Worm (Caenorhabditis elegans): Measurements from ENCODE around the gene srg-56.

Gene srg-56

ce11 chrV:2725225-2725624 lies 12.8 kb downstream of the srg-56 start, which contains the start of gene srg-59:
TSS of gene srg-59 (minus strand) at chrV:2725325.
- TF ChIP-seq eyg-1 (tag; optimal IDR thresholded peaks at IDR 0.05), result no peak
- no peak for TF ChIP-seq zip-5 (tag; optimal IDR thresholded peaks at IDR 0.05)
- no peak for TF ChIP-seq hlh-15 (tag; optimal IDR thresholded peaks at IDR 0.05)
- no peak for TF ChIP-seq Y22D7AL.16 (tag; optimal IDR thresholded peaks at IDR 0.05)

- no peak for TF ChIP-seq unc-42 (tag; optimal IDR thresholded peaks at IDR 0.05)
- TF ChIP-seq ceh-14 (tag; optimal IDR thresholded peaks at IDR 0.05), result no peak
- TF ChIP-seq ceh-22 (tag; optimal IDR thresholded peaks at IDR 0.05), result no peak
- TF ChIP-seq T23F11.4 (GFP tag; optimal IDR thresholded peaks at IDR 0.05), result no peak
- no peak for TF ChIP-seq ztf-16 (tag; optimal IDR thresholded peaks at IDR 0.05)
- no peak for TF ChIP-seq tbx-7 (tag; optimal IDR thresholded peaks at IDR 0.05)
- TF ChIP-seq ceh-31 (tag; optimal IDR thresholded peaks at IDR 0.05), result no peak
- TF ChIP-seq unc-3 (GFP tag; conservative IDR thresholded peaks at IDR 0.05), result no peak
- TF ChIP-seq unc-3 (tag; optimal IDR thresholded peaks at IDR 0.05), result no peak
- TF ChIP-seq ceh-30 (tag; optimal IDR thresholded peaks at IDR 0.05), result no peak
- no peak for TF ChIP-seq odd-2 (tag; optimal IDR thresholded peaks at IDR 0.05)
- no peak for TF ChIP-seq fkh-6 (tag; optimal IDR thresholded peaks at IDR 0.05)
Measured at ce11 chrV:2722555-2722954, 15.5 kb downstream of the srg-56 start, which contains the start of gene srg-60. TSS of gene srg-60 (minus strand) at chrV:2722655.

- no peak for TF ChIP-seq Y22D7AL.16 (tag; optimal IDR thresholded peaks at IDR 0.05)
- no peak for TF ChIP-seq ceh-18 (tag; optimal IDR thresholded peaks at IDR 0.05)
- no peak for TF ChIP-seq ref-2 (tag; optimal IDR thresholded peaks at IDR 0.05)
- no peak for TF ChIP-seq pag-3 (tag; optimal IDR thresholded peaks at IDR 0.05; ENCODE audit: borderline replicate concordance)
- TF ChIP-seq pat-9 (tag; optimal IDR thresholded peaks at IDR 0.05), result no peak
- no peak for TF ChIP-seq pqm-1 (tag; optimal IDR thresholded peaks at IDR 0.05)
- TF ChIP-seq unc-3 (GFP tag; conservative IDR thresholded peaks at IDR 0.05), result no peak
- no peak for TF ChIP-seq unc-3 (tag; optimal IDR thresholded peaks at IDR 0.05)
- TF ChIP-seq eyg-1 (tag; optimal IDR thresholded peaks at IDR 0.05), result no peak
Measured at ce11 chrV:2720763-2721162, 17.3 kb downstream of the srg-56 start, which contains the start of gene srt-27. TSS of gene srt-27 (minus strand) at chrV:2720863.

- TF ChIP-seq ceh-9 (tag; optimal IDR thresholded peaks at IDR 0.05), result no peak
- TF ChIP-seq C08G9.2 (tag; optimal IDR thresholded peaks at IDR 0.05), result peak; percentile 7
Measured at ce11 chrV:2718688-2719185, 19.3 kb downstream of the srg-56 start, which contains the start of gene srt-29. TSS of gene srt-29 (minus strand) at chrV:2719135.

- TF ChIP-seq lim-6 (tag; optimal IDR thresholded peaks at IDR 0.05) (no peak), ceh-9 (tag; optimal IDR thresholded peaks at IDR 0.05) (no peak), pat-9 (tag; optimal IDR thresholded peaks at IDR 0.05) (no peak), che-1 (tag; optimal IDR thresholded peaks at IDR 0.05) (no peak), K02D7.2 (tag; optimal IDR thresholded peaks at IDR 0.05) (no peak), ceh-45 (GFP tag; IDR thresholded peaks at IDR 0.05) (no peak), eyg-1 (tag; optimal IDR thresholded peaks at IDR 0.05) (no peak), unc-86 (tag; optimal IDR thresholded peaks at IDR 0.05) (no peak), ceh-18 (tag; optimal IDR thresholded peaks at IDR 0.05) (no peak), elt-4 (tag; optimal IDR thresholded peaks at IDR 0.05) (no peak), hlh-8 (tag; optimal IDR thresholded peaks at IDR 0.05) (no peak), pag-3 (tag; optimal IDR thresholded peaks at IDR 0.05; ENCODE audit: borderline replicate concordance) (no peak), pros-1 (tag; optimal IDR thresholded peaks at IDR 0.05) (no peak), fkh-10 (GFP tag; optimal IDR thresholded peaks at IDR 0.05) (no peak), ceh-30 (tag; optimal IDR thresholded peaks at IDR 0.05) (no peak), ztf-16 (tag; optimal IDR thresholded peaks at IDR 0.05) (no peak), tbx-7 (tag; optimal IDR thresholded peaks at IDR 0.05) (no peak)
Measured at ce11 chrV:2716933-2717332, 21.1 kb downstream of the srg-56 start.

- TF ChIP-seq hlh-8 (tag; optimal IDR thresholded peaks at IDR 0.05) (no peak), nhr-11 (tag; optimal IDR thresholded peaks at IDR 0.05) (no peak)
Measured at ce11 chrV:2713532-2713931, 24.5 kb downstream of the srg-56 start, which contains the start of gene srt-28. TSS of gene srt-28 (minus strand) at chrV:2713632.

Data from whole organism, late embryonic.